Fruit fly (Drosophila melanogaster) whole organism, embryonic: ENCODE results near the gene Ppcs.

Source experiments
- Atf6 ChIP-seq: fragments of 200-800 bp; sonication (Bioruptor generic); IDR thresholded peaks from 2 replicates; pipeline ENCODE4 v1.3.6; 2022; ENCODE audit warnings: missing biosample characterization, missing genetic modification characterization
- BEAF-32 ChIP-seq: fragments of 200-800 bp; sonication (Bioruptor generic); optimal IDR thresholded peaks from 3 replicates; lab custom pipeline; 2017; ENCODE audit warnings: missing biosample characterization, missing genetic modification characterization, mild to moderate bottlenecking, moderate library complexity, missing genetic modification reagents
- CG11504 ChIP-seq: fragments of 200-800 bp; sonication (Bioruptor generic); optimal IDR thresholded peaks from 3 replicates; lab custom pipeline; 2019; ENCODE audit warnings: missing biosample characterization, mild to moderate bottlenecking, missing genetic modification characterization, moderate library complexity
- CG12942 ChIP-seq: fragments of 200-800 bp; sonication (Bioruptor generic); optimal IDR thresholded peaks from 3 replicates; lab custom pipeline; 2016; ENCODE audit warnings: missing biosample characterization, missing genetic modification characterization
- CG13424 ChIP-seq: fragments of 200-800 bp; sonication (Bioruptor generic); optimal IDR thresholded peaks from 2 replicates; lab custom pipeline; 2019; ENCODE audit warnings: missing biosample characterization, mild to moderate bottlenecking, missing genetic modification characterization, moderate library complexity
- CG17186 ChIP-seq: fragments of 200-800 bp; sonication (Bioruptor generic); optimal IDR thresholded peaks from 3 replicates; lab custom pipeline; 2017; ENCODE audit warnings: missing biosample characterization, missing genetic modification reagents, missing genetic modification characterization
- CG17328 ChIP-seq: fragments of 200-800 bp; sonication (Bioruptor generic); IDR thresholded peaks from 2 replicates; pipeline ENCODE4 v1.3.6; 2022; ENCODE audit warnings: missing biosample characterization, missing genetic modification characterization
- CG17359 ChIP-seq: fragments of 200-800 bp; sonication (Bioruptor generic); optimal IDR thresholded peaks from 3 replicates; lab custom pipeline; 2018; ENCODE audit warnings: missing biosample characterization, mild to moderate bottlenecking, missing genetic modification characterization, moderate library complexity
- CG2120 ChIP-seq: fragments of 200-800 bp; sonication (Bioruptor generic); optimal IDR thresholded peaks from 3 replicates; lab custom pipeline; 2016; ENCODE audit warnings: missing biosample characterization, missing genetic modification characterization
- CG2678 ChIP-seq: fragments of 200-800 bp; sonication (Bioruptor generic); optimal IDR thresholded peaks from 3 replicates; lab custom pipeline; 2019; ENCODE audit warnings: missing biosample characterization, mild to moderate bottlenecking, missing genetic modification characterization, moderate library complexity
- CG30020 ChIP-seq: fragments of 200-800 bp; optimal IDR thresholded peaks from 2 replicates; lab custom pipeline; 2019; ENCODE audit warnings: missing biosample characterization, mild to moderate bottlenecking, missing genetic modification characterization, moderate library complexity
- CG31224 ChIP-seq: fragments of 200-800 bp; sonication (Bioruptor generic); IDR thresholded peaks from 2 replicates; pipeline ENCODE4 v1.3.6; 2022; ENCODE audit warnings: missing biosample characterization, missing genetic modification characterization
- CG31441 ChIP-seq: fragments of 200-800 bp; sonication (Bioruptor generic); IDR thresholded peaks from 2 replicates; pipeline ENCODE4 v1.3.6; 2022; ENCODE audit warnings: missing biosample characterization, missing genetic modification characterization
- CG3281 ChIP-seq: fragments of 200-800 bp; sonication (Bioruptor generic); optimal IDR thresholded peaks from 3 replicates; lab custom pipeline; 2017; ENCODE audit warnings: missing biosample characterization, mild to moderate bottlenecking, missing genetic modification characterization
- CG6813 ChIP-seq: fragments of 200-800 bp; sonication (Bioruptor generic); optimal IDR thresholded peaks from 2 replicates; lab custom pipeline; 2017; ENCODE audit warnings: missing biosample characterization, missing genetic modification characterization, mild to moderate bottlenecking, moderate library complexity, missing genetic modification reagents
- CG7786 ChIP-seq: fragments of 200-800 bp; sonication (Bioruptor generic); optimal IDR thresholded peaks from 2 replicates; lab custom pipeline; 2016; ENCODE audit warnings: missing biosample characterization, missing genetic modification characterization
- Dip3 ChIP-seq: fragments of 200-800 bp; sonication (Bioruptor generic); optimal IDR thresholded peaks from 3 replicates; lab custom pipeline; 2016; ENCODE audit warnings: missing biosample characterization, missing genetic modification characterization
- Doc2 ChIP-seq: fragments of 200-800 bp; sonication (Bioruptor generic); IDR thresholded peaks from 2 replicates; pipeline ENCODE4 v1.3.6; 2022; ENCODE audit warnings: missing biosample characterization, missing genetic modification characterization
- Dref ChIP-seq: fragments of 200-800 bp; sonication (Bioruptor generic); IDR thresholded peaks from 2 replicates; pipeline ENCODE4 v1.3.6; 2022; ENCODE audit warnings: missing biosample characterization, missing genetic modification characterization
- Fer1 ChIP-seq: fragments of 200-800 bp; sonication (Bioruptor generic); optimal IDR thresholded peaks from 2 replicates; lab custom pipeline; 2017; ENCODE audit warnings: missing biosample characterization, mild to moderate bottlenecking, missing genetic modification characterization
- Lhr ChIP-seq: fragments of 200-800 bp; sonication (Bioruptor generic); optimal IDR thresholded peaks from 3 replicates; lab custom pipeline; 2017; ENCODE audit warnings: mild to moderate bottlenecking, missing biosample characterization, missing genetic modification reagents, missing genetic modification characterization
- MTF-1 ChIP-seq: fragments of 200-800 bp; sonication (Bioruptor generic); optimal IDR thresholded peaks from 2 replicates; lab custom pipeline; 2018; ENCODE audit warnings: missing biosample characterization, mild to moderate bottlenecking, missing genetic modification characterization, borderline replicate concordance
- Myb ChIP-seq: fragments of 200-800 bp; sonication (Bioruptor generic); optimal IDR thresholded peaks from 2 replicates; lab custom pipeline; 2016; ENCODE audit warnings: missing biosample characterization, missing genetic modification characterization
- NfI ChIP-seq: fragments of 200-800 bp; sonication (Bioruptor generic); optimal IDR thresholded peaks from 3 replicates; lab custom pipeline; 2018; ENCODE audit warnings: missing biosample characterization, mild to moderate bottlenecking, missing genetic modification characterization, moderate library complexity
- Sox102F ChIP-seq: fragments of 200-800 bp; sonication (Bioruptor generic); optimal IDR thresholded peaks from 2 replicates; lab custom pipeline; 2018; ENCODE audit warnings: missing biosample characterization, mild to moderate bottlenecking, missing genetic modification characterization, moderate library complexity
- Sry-β ChIP-seq: fragments of 200-800 bp; sonication (Bioruptor generic); optimal IDR thresholded peaks from 2 replicates; lab custom pipeline; 2018; ENCODE audit warnings: missing biosample characterization, mild to moderate bottlenecking, missing genetic modification characterization, moderate library complexity
- abd-A ChIP-seq: fragments of 200-800 bp; sonication (Bioruptor generic); optimal IDR thresholded peaks from 3 replicates; lab custom pipeline; 2019; ENCODE audit warnings: missing biosample characterization, mild to moderate bottlenecking, missing genetic modification characterization, moderate library complexity
- ase ChIP-seq: fragments of 200-800 bp; sonication (Bioruptor generic); IDR thresholded peaks from 3 replicates; pipeline ENCODE4 v1.3.6; 2022; ENCODE audit warnings: missing biosample characterization, missing genetic modification characterization
- ato ChIP-seq: fragments of 200-800 bp; sonication (Bioruptor generic); IDR thresholded peaks from 2 replicates; pipeline ENCODE4 v1.3.6; 2022; ENCODE audit warnings: missing biosample characterization, missing genetic modification characterization; ENCODE audit not compliant: partially characterized antibody
- bcd ChIP-seq: fragments of 200-800 bp; sonication (Bioruptor generic); optimal IDR thresholded peaks from 2 replicates; lab custom pipeline; 2017; ENCODE audit warnings: missing biosample characterization, mild to moderate bottlenecking, missing genetic modification characterization
- bowl ChIP-seq: fragments of 200-800 bp; sonication (Bioruptor generic); IDR thresholded peaks from 2 replicates; pipeline ENCODE4 v1.3.6; 2022; ENCODE audit warnings: missing biosample characterization, missing genetic modification characterization
- cato ChIP-seq: fragments of 200-800 bp; sonication (Bioruptor generic); optimal IDR thresholded peaks from 2 replicates; lab custom pipeline; 2016; ENCODE audit warnings: missing biosample characterization, missing genetic modification characterization, borderline replicate concordance
- cwo ChIP-seq: fragments of 200-800 bp; sonication (Bioruptor generic); optimal IDR thresholded peaks from 3 replicates; lab custom pipeline; 2017; ENCODE audit warnings: missing biosample characterization, missing genetic modification characterization, mild to moderate bottlenecking, moderate library complexity, missing genetic modification reagents
- disco-r ChIP-seq: fragments of 200-800 bp; sonication (Bioruptor generic); optimal IDR thresholded peaks from 2 replicates; lab custom pipeline; 2016; ENCODE audit warnings: missing biosample characterization, missing genetic modification characterization
- fd102C ChIP-seq: fragments of 200-800 bp; sonication (Bioruptor generic); optimal IDR thresholded peaks from 2 replicates; lab custom pipeline; 2018; ENCODE audit warnings: missing biosample characterization, mild to moderate bottlenecking, missing genetic modification characterization, moderate library complexity
- fd3F ChIP-seq: fragments of 200-800 bp; sonication (Bioruptor generic); optimal IDR thresholded peaks from 2 replicates; lab custom pipeline; 2018; ENCODE audit warnings: missing biosample characterization, mild to moderate bottlenecking, missing genetic modification characterization, moderate library complexity
- gcm ChIP-seq: fragments of 200-800 bp; sonication (Bioruptor generic); optimal IDR thresholded peaks from 2 replicates; lab custom pipeline; 2019; ENCODE audit warnings: missing biosample characterization, mild to moderate bottlenecking, missing genetic modification characterization, moderate library complexity
- gem ChIP-seq: fragments of 200-800 bp; sonication (Bioruptor generic); optimal IDR thresholded peaks from 2 replicates; lab custom pipeline; 2019; ENCODE audit warnings: missing biosample characterization, mild to moderate bottlenecking, missing genetic modification characterization, moderate library complexity
- gfzf ChIP-seq: fragments of 200-800 bp; sonication (Bioruptor generic); optimal IDR thresholded peaks from 2 replicates; lab custom pipeline; 2016; ENCODE audit warnings: missing biosample characterization, mild to moderate bottlenecking, missing genetic modification characterization, moderate library complexity
- ham ChIP-seq: fragments of 200-800 bp; sonication (Bioruptor generic); IDR thresholded peaks from 2 replicates; pipeline ENCODE4 v1.3.6; 2022; ENCODE audit warnings: missing biosample characterization, missing genetic modification characterization
- kah ChIP-seq: fragments of 200-800 bp; sonication (Bioruptor generic); optimal IDR thresholded peaks from 2 replicates; lab custom pipeline; 2018; ENCODE audit warnings: missing biosample characterization, mild to moderate bottlenecking, missing genetic modification characterization
- ken ChIP-seq: fragments of 200-800 bp; sonication (Bioruptor generic); IDR thresholded peaks from 3 replicates; pipeline ENCODE4 v1.3.6; 2022; ENCODE audit warnings: missing biosample characterization, missing genetic modification characterization
- lab ChIP-seq: fragments of 200-800 bp; sonication (Bioruptor generic); optimal IDR thresholded peaks from 3 replicates; lab custom pipeline; 2017; ENCODE audit warnings: missing biosample characterization, missing genetic modification characterization, mild to moderate bottlenecking, moderate library complexity, missing genetic modification reagents
- mam ChIP-seq: fragments of 200-800 bp; sonication (Bioruptor generic); optimal IDR thresholded peaks from 3 replicates; lab custom pipeline; 2016; ENCODE audit warnings: missing biosample characterization, missing genetic modification characterization
- rib ChIP-seq: fragments of 200-800 bp; sonication (Bioruptor generic); IDR thresholded peaks from 2 replicates; pipeline ENCODE4 v1.3.6; 2022; ENCODE audit warnings: missing biosample characterization, missing genetic modification characterization
- tna ChIP-seq: fragments of 200-800 bp; sonication (Bioruptor generic); IDR thresholded peaks from 2 replicates; pipeline ENCODE4 v1.3.6; 2022; ENCODE audit warnings: missing biosample characterization, missing genetic modification characterization; ENCODE audit not compliant: partially characterized antibody
- zfh2 ChIP-seq: fragments of 200-800 bp; sonication (Bioruptor generic); optimal IDR thresholded peaks from 2 replicates; lab custom pipeline; 2016; ENCODE audit warnings: missing biosample characterization, missing genetic modification characterization

Ppcs gene

DNA sequence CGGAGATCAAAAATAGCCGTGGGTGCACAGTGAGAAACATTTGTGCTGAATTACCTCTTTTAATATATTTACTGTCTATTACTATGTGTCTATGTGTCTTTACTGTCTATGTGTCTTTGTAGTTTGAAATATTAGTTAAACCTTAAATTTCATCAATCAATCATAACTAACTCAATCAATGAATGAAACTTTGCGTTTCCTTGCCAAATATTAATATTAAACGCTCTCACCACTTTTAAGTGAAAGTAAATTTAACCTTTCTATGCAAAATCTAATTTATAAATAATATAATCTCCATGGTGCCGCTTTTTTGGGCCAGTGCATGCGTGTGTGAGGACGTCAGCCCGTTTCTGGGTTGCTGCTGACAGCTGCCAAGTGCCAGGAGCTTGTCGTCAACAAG, 33.5 kb upstream of the Ppcs start (continued):
- 0 out of 2 replicates have a peak, but pooled peaks have one; percentile 23 for TF ChIP-seq CG31441 (GFP tag; lab: Robert Waterston, UW)
- peak; percentile 35 for TF ChIP-seq Sox102F (GFP tag; lab: Kevin White, UChicago)
- TF ChIP-seq CG12942 (GFP tag; lab: Kevin White, UChicago) = no peak
- peak; percentile 50 for TF ChIP-seq CG2678 (tag; lab: Kevin White, UChicago)
- peak; percentile 17 for TF ChIP-seq bcd
- TF ChIP-seq Myb (GFP tag; lab: Kevin White, UChicago) = no peak
- peak; percentile 28 for TF ChIP-seq CG13424
- TF ChIP-seq CG11504 = peak; percentile 53
- TF ChIP-seq NfI (GFP tag; lab: Kevin White, UChicago) = peak; percentile 15
- peak; percentile 17 for TF ChIP-seq Fer1 (GFP tag; lab: Kevin White, UChicago)
- TF ChIP-seq gem (tag; lab: Kevin White, UChicago) = peak; percentile 43
- no peak for TF ChIP-seq kah (GFP tag; lab: Kevin White, UChicago)
- TF ChIP-seq, all 482 proteins: peak for 53

DNA sequence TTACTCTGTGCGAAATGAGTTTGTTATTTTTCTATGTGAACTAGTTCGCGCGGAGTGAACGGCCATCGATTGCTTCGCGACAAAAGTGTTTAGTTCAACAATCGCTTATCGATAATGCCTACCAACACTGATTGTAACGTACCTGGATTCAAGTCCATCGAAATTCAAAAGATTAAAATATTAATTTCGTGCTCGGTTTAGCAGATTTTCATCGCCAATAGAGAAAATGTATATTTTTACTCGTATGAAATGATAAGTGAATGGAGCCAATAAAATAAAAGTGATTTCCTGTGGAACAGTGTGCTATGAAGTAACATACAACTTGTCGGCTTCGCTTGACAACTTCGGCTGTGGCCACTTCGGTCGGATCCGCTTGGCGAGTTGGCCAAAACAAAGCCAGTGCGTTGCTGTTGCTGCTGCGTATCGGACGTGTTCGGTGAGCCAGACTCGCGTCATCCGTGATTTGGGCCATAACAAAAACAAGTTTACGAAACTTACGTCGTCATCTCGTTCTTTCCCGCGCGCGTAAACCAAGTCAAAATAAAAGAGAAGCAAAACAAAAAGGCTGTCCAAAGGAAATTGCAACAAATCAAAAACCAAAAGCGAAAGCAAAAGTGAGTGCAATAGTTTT, 32.7 kb upstream of the Ppcs start, which contains the start of the genes CG5555 and myd:
CG5555 (minus strand) TSS at position 276 of the 631 bp plus-strand sequence.
myd (plus strand) TSS at position 397 of the 631 bp plus-strand sequence.
- TF ChIP-seq rib (GFP tag; lab: Robert Waterston, UW) (0 out of 2 replicates have a peak, but pooled peaks have one; percentile 60), CG31224 (GFP tag; lab: Robert Waterston, UW) (peak; percentile 42; the same call in 1 of the 2 replicates), CG7786 (GFP tag; lab: Kevin White, UChicago) (peak; percentile 38), CG3281 (peak; percentile 18), abd-A (peak; percentile 47), bowl (GFP tag; lab: Robert Waterston, UW) (peak; percentile 19; the same call in 1 of the 2 replicates), Doc2 (GFP tag; lab: Robert Waterston, UW) (no peak), Sry-β (GFP tag; lab: Kevin White, UChicago) (no peak), fd3F (no peak), cato (GFP tag; lab: Kevin White, UChicago) (no peak), zfh2 (GFP tag; lab: Kevin White, UChicago) (peak; percentile 40), Dref (peak; percentile 90), Dip3 (GFP tag; lab: Kevin White, UChicago) (peak; percentile 18), lab (peak; percentile 13), ken (GFP tag; lab: Robert Waterston, UW) (peak; percentile 50; the same call in 1 of the 3 replicates), gcm (peak; percentile 5), ato (GFP tag; lab: Robert Waterston, UW) (peak; percentile 69; the same call in 1 of the 2 replicates), ham (GFP tag; lab: Robert Waterston, UW) (no peak), CG6813 (no peak), CG17186 (GFP tag; lab: Kevin White, UChicago) (no peak), disco-r (GFP tag; lab: Kevin White, UChicago) (peak; percentile 57), MTF-1 (no peak), Atf6 (GFP tag; lab: Robert Waterston, UW) (peak; percentile 74), CG30020 (tag; lab: Kevin White, UChicago) (no peak), mam (GFP tag; lab: Kevin White, UChicago) (peak; percentile 17), BEAF-32 (GFP tag; lab: Kevin White, UChicago) (peak; percentile 67), Lhr (GFP tag; lab: Kevin White, UChicago) (peak; percentile 1), CG2120 (GFP tag; lab: Kevin White, UChicago) (peak; percentile 76), cwo (GFP tag; lab: Kevin White, UChicago) (no peak), gfzf (GFP tag; lab: Kevin White, UChicago) (peak; percentile 12), fd102C (GFP tag; lab: Kevin White, UChicago) (no peak), ase (GFP tag; lab: Robert Waterston, UW) (0 out of 3 replicates have a peak, but pooled peaks have one; percentile 15), CG17359 (tag; lab: Kevin White, UChicago) (peak; percentile 30), tna (GFP tag; lab: Robert Waterston, UW) (peak; percentile 85), CG17328 (GFP tag; lab: Robert Waterston, UW) (peak; percentile 53)
